Fruit fly (Drosophila melanogaster) whole organism, embryonic: ENCODE results near the gene CG32295.

Source experiments
- ATbp ChIP-seq: fragments of 200-800 bp; sonication (Bioruptor generic); optimal IDR thresholded peaks from 2 replicates; lab custom pipeline; 2017; ENCODE audit warnings: missing biosample characterization, mild to moderate bottlenecking, missing genetic modification characterization, missing genetic modification reagents
- Ada2b ChIP-seq: fragments of 200-800 bp; sonication (Bioruptor generic); IDR thresholded peaks from 2 replicates; pipeline ENCODE4 v1.3.6; 2022; ENCODE audit warnings: missing biosample characterization, missing genetic modification characterization
- CG10979 ChIP-seq: fragments of 200-800 bp; sonication (Bioruptor generic); optimal IDR thresholded peaks from 2 replicates; lab custom pipeline; 2018; ENCODE audit warnings: missing biosample characterization, mild to moderate bottlenecking, missing genetic modification characterization, moderate library complexity
- CG11504 ChIP-seq: fragments of 200-800 bp; sonication (Bioruptor generic); optimal IDR thresholded peaks from 3 replicates; lab custom pipeline; 2019; ENCODE audit warnings: missing biosample characterization, mild to moderate bottlenecking, missing genetic modification characterization, moderate library complexity
- CG15601 ChIP-seq: fragments of 200-800 bp; sonication (Bioruptor generic); optimal IDR thresholded peaks from 3 replicates; lab custom pipeline; 2019; ENCODE audit warnings: missing biosample characterization, mild to moderate bottlenecking, missing genetic modification characterization, moderate library complexity
- CG16779 ChIP-seq: fragments of 200-800 bp; sonication (Bioruptor generic); IDR thresholded peaks from 2 replicates; pipeline ENCODE4 v1.3.6; 2022; ENCODE audit warnings: missing biosample characterization, missing genetic modification characterization
- CG16813 ChIP-seq: fragments of 200-800 bp; sonication (Bioruptor generic); IDR thresholded peaks from 3 replicates; pipeline ENCODE4 v1.3.6; 2022; ENCODE audit warnings: missing biosample characterization, missing genetic modification characterization; ENCODE audit not compliant: partially characterized antibody
- CG16863 ChIP-seq: fragments of 200-800 bp; sonication (Bioruptor generic); optimal IDR thresholded peaks from 3 replicates; lab custom pipeline; 2016; ENCODE audit warnings: missing biosample characterization, missing genetic modification characterization
- CG17359 ChIP-seq: fragments of 200-800 bp; sonication (Bioruptor generic); optimal IDR thresholded peaks from 3 replicates; lab custom pipeline; 2018; ENCODE audit warnings: missing biosample characterization, mild to moderate bottlenecking, missing genetic modification characterization, moderate library complexity
- CG31388 ChIP-seq: fragments of 200-800 bp; sonication (Bioruptor generic); optimal IDR thresholded peaks from 2 replicates; lab custom pipeline; 2016; ENCODE audit warnings: missing biosample characterization, missing genetic modification characterization
- CG32767 ChIP-seq: fragments of 200-800 bp; sonication (Bioruptor generic); IDR thresholded peaks from 2 replicates; pipeline ENCODE4 v1.3.6; 2022; ENCODE audit warnings: missing biosample characterization, missing genetic modification characterization
- CG3407 ChIP-seq: fragments of 200-800 bp; sonication (Bioruptor generic); optimal IDR thresholded peaks from 2 replicates; lab custom pipeline; 2018; ENCODE audit warnings: missing biosample characterization, mild to moderate bottlenecking, missing genetic modification characterization
- CG42726 ChIP-seq: fragments of 200-800 bp; sonication (Bioruptor generic); IDR thresholded peaks from 2 replicates; pipeline ENCODE4 v1.3.6; 2022; ENCODE audit warnings: missing biosample characterization, missing genetic modification characterization; ENCODE audit not compliant: partially characterized antibody
- CG6654 ChIP-seq: fragments of 200-800 bp; sonication (Bioruptor generic); optimal IDR thresholded peaks from 2 replicates; lab custom pipeline; 2017; ENCODE audit warnings: missing biosample characterization, mild to moderate bottlenecking, missing genetic modification characterization
- CoRest ChIP-seq: fragments of 200-800 bp; sonication (Bioruptor generic); optimal IDR thresholded peaks from 3 replicates; lab custom pipeline; 2018; ENCODE audit warnings: missing biosample characterization, mild to moderate bottlenecking, missing genetic modification characterization, moderate library complexity
- Deaf1 ChIP-seq: fragments of 200-800 bp; optimal IDR thresholded peaks from 3 replicates; lab custom pipeline; 2019; ENCODE audit warnings: missing biosample characterization, mild to moderate bottlenecking, missing genetic modification characterization, moderate library complexity
- Dek ChIP-seq: fragments of 200-800 bp; sonication (Bioruptor generic); optimal IDR thresholded peaks from 3 replicates; lab custom pipeline; 2019; ENCODE audit warnings: missing biosample characterization, mild to moderate bottlenecking, missing genetic modification characterization, moderate library complexity
- Ets97D ChIP-seq: fragments of 200-800 bp; sonication (Bioruptor generic); optimal IDR thresholded peaks from 3 replicates; lab custom pipeline; 2016; ENCODE audit warnings: missing biosample characterization, missing genetic modification characterization
- Gug ChIP-seq: fragments of 200-800 bp; sonication (Bioruptor generic); IDR thresholded peaks from 4 replicates; pipeline ENCODE4 v1.3.6; 2022; ENCODE audit warnings: missing biosample characterization, missing genetic modification characterization
- HLH4C ChIP-seq: fragments of 200-800 bp; sonication (Bioruptor generic); IDR thresholded peaks from 3 replicates; pipeline ENCODE4 v1.3.6; 2022; ENCODE audit warnings: missing biosample characterization, missing genetic modification characterization; ENCODE audit not compliant: partially characterized antibody
- Hr51 ChIP-seq, 2 experiments: fragments of 200-800 bp; sonication (Bioruptor generic); optimal IDR thresholded peaks; 2 replicates in 1 of 2; 3 replicates in 1 of 2; lab custom pipeline; 2016 to 2018; ENCODE audit warnings: missing biosample characterization in 2 of 2, missing genetic modification characterization in 2 of 2, mild to moderate bottlenecking in 1 of 2, moderate library complexity in 1 of 2
- Lpt ChIP-seq: fragments of >200 bp; optimal IDR thresholded peaks from 2 replicates; lab custom pipeline; 2018; ENCODE audit warnings: missing biosample characterization, missing genetic modification characterization
- Opbp ChIP-seq: fragments of 200-800 bp; sonication (Bioruptor generic); IDR thresholded peaks from 3 replicates; pipeline ENCODE4 v1.3.6; 2022; ENCODE audit warnings: missing biosample characterization, missing genetic modification characterization; ENCODE audit not compliant: partially characterized antibody
- PHDP ChIP-seq: fragments of 200-800 bp; sonication (Bioruptor generic); optimal IDR thresholded peaks from 3 replicates; lab custom pipeline; 2018; ENCODE audit warnings: missing biosample characterization, mild to moderate bottlenecking, missing genetic modification characterization, moderate library complexity
- Poxn ChIP-seq: fragments of 200-800 bp; sonication (Bioruptor generic); IDR thresholded peaks from 2 replicates; pipeline ENCODE4 v1.3.6; 2022; ENCODE audit warnings: missing biosample characterization, missing genetic modification characterization
- Sox102F ChIP-seq: fragments of 200-800 bp; sonication (Bioruptor generic); optimal IDR thresholded peaks from 2 replicates; lab custom pipeline; 2018; ENCODE audit warnings: missing biosample characterization, mild to moderate bottlenecking, missing genetic modification characterization, moderate library complexity
- Sry-δ ChIP-seq: fragments of 200-800 bp; sonication (Bioruptor generic); optimal IDR thresholded peaks from 2 replicates; lab custom pipeline; 2016; ENCODE audit warnings: missing biosample characterization, missing genetic modification characterization
- al ChIP-seq: fragments of 200-800 bp; sonication (Bioruptor generic); IDR thresholded peaks from 2 replicates; pipeline ENCODE4 v1.3.6; 2022; ENCODE audit warnings: missing biosample characterization, missing genetic modification characterization
- ap ChIP-seq: fragments of 200-800 bp; sonication (Bioruptor generic); IDR thresholded peaks from 2 replicates; pipeline ENCODE4 v1.3.6; 2022; ENCODE audit warnings: missing biosample characterization, missing genetic modification characterization
- ara ChIP-seq: fragments of 200-800 bp; sonication (Bioruptor generic); IDR thresholded peaks from 2 replicates; pipeline ENCODE4 v1.3.6; 2022; ENCODE audit warnings: missing biosample characterization, missing genetic modification characterization
- az2 ChIP-seq: fragments of 200-800 bp; sonication (Bioruptor generic); optimal IDR thresholded peaks from 3 replicates; lab custom pipeline; 2016; ENCODE audit warnings: missing biosample characterization, missing genetic modification characterization
- bbx ChIP-seq: fragments of 200-800 bp; sonication (Bioruptor generic); IDR thresholded peaks from 2 replicates; pipeline ENCODE4 v1.3.6; 2022; ENCODE audit warnings: missing biosample characterization, missing genetic modification characterization; ENCODE audit not compliant: partially characterized antibody
- corto ChIP-seq: fragments of 200-800 bp; sonication (Bioruptor generic); optimal IDR thresholded peaks from 2 replicates; lab custom pipeline; 2016; ENCODE audit warnings: missing biosample characterization, mild to moderate bottlenecking, missing genetic modification characterization, moderate library complexity
- crc ChIP-seq: fragments of 200-800 bp; sonication (Bioruptor generic); optimal IDR thresholded peaks from 2 replicates; lab custom pipeline; 2016; ENCODE audit warnings: missing biosample characterization, missing genetic modification characterization
- gcm ChIP-seq: fragments of 200-800 bp; sonication (Bioruptor generic); optimal IDR thresholded peaks from 2 replicates; lab custom pipeline; 2019; ENCODE audit warnings: missing biosample characterization, mild to moderate bottlenecking, missing genetic modification characterization, moderate library complexity
- hkb ChIP-seq, 2 experiments: fragments of 200-800 bp in 1 of 2; fragments of >200 bp in 1 of 2; sonication (Bioruptor generic) in 1 of 2; IDR thresholded peaks in 1 of 2; optimal IDR thresholded peaks in 1 of 2; 2 replicates each; pipeline versions ENCODE4 v1.3.6 to Lab custom; 2017 to 2022; ENCODE audit warnings: missing biosample characterization in 1 of 2, missing genetic modification characterization in 1 of 2
- insv ChIP-seq, 2 experiments: fragments of 200-800 bp; sonication (Bioruptor generic); optimal IDR thresholded peaks; 3 replicates each; lab custom pipeline; 2016 to 2018; ENCODE audit warnings: missing biosample characterization in 2 of 2, missing genetic modification characterization in 2 of 2
- klu ChIP-seq: fragments of 200-800 bp; sonication (Bioruptor generic); IDR thresholded peaks from 2 replicates; pipeline ENCODE4 v1.3.6; 2022; ENCODE audit warnings: missing biosample characterization, missing genetic modification characterization
- lmd ChIP-seq: fragments of 200-800 bp; sonication (Bioruptor generic); IDR thresholded peaks from 2 replicates; pipeline ENCODE4 v1.3.6; 2022; ENCODE audit warnings: missing biosample characterization, missing genetic modification characterization
- lola ChIP-seq, 3 experiments: fragments of >200 bp in 2 of 3; fragments of 200-800 bp in 1 of 3; sonication (Bioruptor generic) in 1 of 3; optimal IDR thresholded peaks; 2 replicates each; lab custom pipeline; 2017 to 2019; ENCODE audit warnings: missing biosample characterization in 3 of 3, missing genetic modification characterization in 3 of 3, mild to moderate bottlenecking in 1 of 3, moderate library complexity in 1 of 3
- peb ChIP-seq: fragments of 200-800 bp; sonication (Bioruptor generic); IDR thresholded peaks from 2 replicates; pipeline ENCODE4 v1.3.6; 2022; ENCODE audit warnings: missing biosample characterization, missing genetic modification characterization
- rib ChIP-seq: fragments of 200-800 bp; sonication (Bioruptor generic); IDR thresholded peaks from 2 replicates; pipeline ENCODE4 v1.3.6; 2022; ENCODE audit warnings: missing biosample characterization, missing genetic modification characterization
- shn ChIP-seq: fragments of 200-800 bp; sonication (Bioruptor generic); optimal IDR thresholded peaks from 3 replicates; lab custom pipeline; 2016; ENCODE audit warnings: missing biosample characterization, missing genetic modification characterization
- sisA ChIP-seq: fragments of 200-800 bp; sonication (Bioruptor generic); IDR thresholded peaks from 2 replicates; pipeline ENCODE4 v1.3.6; 2022; ENCODE audit warnings: missing biosample characterization, missing genetic modification characterization
- tin ChIP-seq: fragments of 200-800 bp; sonication (Bioruptor generic); optimal IDR thresholded peaks from 3 replicates; lab custom pipeline; 2016; ENCODE audit warnings: missing biosample characterization, missing genetic modification characterization
- tna ChIP-seq: fragments of 200-800 bp; sonication (Bioruptor generic); IDR thresholded peaks from 2 replicates; pipeline ENCODE4 v1.3.6; 2022; ENCODE audit warnings: missing biosample characterization, missing genetic modification characterization; ENCODE audit not compliant: partially characterized antibody
- usp ChIP-seq: fragments of >200 bp; optimal IDR thresholded peaks from 2 replicates; lab custom pipeline; 2017; ENCODE audit warnings: missing biosample characterization, missing genetic modification characterization
- vvl ChIP-seq: fragments of 200-800 bp; sonication (Bioruptor generic); IDR thresholded peaks from 2 replicates; pipeline ENCODE4 v1.3.6; 2022; ENCODE audit warnings: missing biosample characterization, missing genetic modification characterization
- wor ChIP-seq: fragments of 200-800 bp; sonication (Bioruptor generic); IDR thresholded peaks from 2 replicates; pipeline ENCODE4 v1.3.6; 2022; ENCODE audit warnings: missing biosample characterization, missing genetic modification characterization
- zf30C ChIP-seq: fragments of 200-800 bp; sonication (Bioruptor generic); optimal IDR thresholded peaks from 3 replicates; lab custom pipeline; 2018; ENCODE audit warnings: missing biosample characterization, mild to moderate bottlenecking, missing genetic modification characterization

The CG32295 gene

dm6 chr3L:2486493-2486892, 40.3 kb downstream of the CG32295 start (continued):
- peak; percentile 57 for TF ChIP-seq CG11504 (tag; lab: Kevin White, UChicago)
- no peak for TF ChIP-seq CG16779
- TF ChIP-seq al (GFP tag; lab: Robert Waterston, UW), result no peak
- TF ChIP-seq CG15601 (tag; lab: Kevin White, UChicago), result no peak
- peak; percentile 22 for TF ChIP-seq CG17359
- TF ChIP-seq corto (GFP tag; lab: Kevin White, UChicago), result no peak
- TF ChIP-seq CG16863 (GFP tag; lab: Kevin White, UChicago), result no peak
- TF ChIP-seq hkb (optimal IDR thresholded peaks at IDR 0.05; lab: Kevin White, UChicago), result no peak
- TF ChIP-seq hkb (GFP tag; IDR thresholded peaks at IDR 0.05; lab: Robert Waterston, UW), result 0 out of 2 replicates have a peak, but pooled peaks have one; percentile 30
- no peak for TF ChIP-seq Sry-δ (GFP tag; lab: Kevin White, UChicago)
- TF ChIP-seq CG3407 (GFP tag; lab: Kevin White, UChicago), result no peak
- TF ChIP-seq sisA (GFP tag; lab: Robert Waterston, UW), result 0 out of 2 replicates have a peak, but pooled peaks have one; percentile 21
- TF ChIP-seq Poxn (GFP tag; lab: Robert Waterston, UW), result no peak
- TF ChIP-seq tin, result peak; percentile 40
- TF ChIP-seq PHDP (tag; lab: Kevin White, UChicago), result no peak
- no peak for TF ChIP-seq lola (GFP tag; optimal IDR thresholded peaks at IDR 0.05; lab: Kevin White, UChicago)
- no peak for TF ChIP-seq Lpt (GFP tag; lab: Kevin White, UChicago)
- TF ChIP-seq lmd (GFP tag; lab: Robert Waterston, UW), result no peak
- no peak for TF ChIP-seq CoRest (tag; lab: Kevin White, UChicago)
- no peak for TF ChIP-seq crc (GFP tag; lab: Kevin White, UChicago)
- peak; percentile 12 for TF ChIP-seq Sox102F (GFP tag; lab: Kevin White, UChicago)
- TF ChIP-seq az2, result no peak
- TF ChIP-seq usp, result no peak
- no peak for TF ChIP-seq CG16813 (GFP tag; lab: Robert Waterston, UW)
- TF ChIP-seq bbx (GFP tag; lab: Robert Waterston, UW), result no peak
- no peak for TF ChIP-seq CG31388 (GFP tag; lab: Kevin White, UChicago)
- TF ChIP-seq CG10979 (tag; lab: Kevin White, UChicago), result peak; percentile 17
- no peak for TF ChIP-seq Opbp (GFP tag; lab: Robert Waterston, UW)
- TF ChIP-seq insv (GFP tag; optimal IDR thresholded peaks at IDR 0.05; lab: Kevin White, UChicago), result no peak
- TF ChIP-seq tna (GFP tag; lab: Robert Waterston, UW), result no peak
- TF ChIP-seq Ets97D (GFP tag; lab: Kevin White, UChicago), result peak; percentile 0
- TF ChIP-seq vvl (GFP tag; lab: Robert Waterston, UW), result 0 out of 2 replicates have a peak, but pooled peaks have one; percentile 29
- no peak for TF ChIP-seq CG32767
- no peak for TF ChIP-seq CG42726 (GFP tag; lab: Robert Waterston, UW)
- peak in 1 of 2 experiments; percentile 16 for TF ChIP-seq Hr51 (GFP tag; optimal IDR thresholded peaks at IDR 0.05; lab: Kevin White, UChicago)
- no peak for TF ChIP-seq ara (GFP tag; lab: Robert Waterston, UW)
- TF ChIP-seq ATbp (GFP tag; lab: Kevin White, UChicago), result no peak
- TF ChIP-seq wor (GFP tag; lab: Robert Waterston, UW), result no peak
- no peak for TF ChIP-seq Deaf1 (tag; lab: Kevin White, UChicago)
- TF ChIP-seq zf30C (GFP tag; lab: Kevin White, UChicago), result peak; percentile 50
- no peak for TF ChIP-seq klu (GFP tag; lab: Robert Waterston, UW)
- no peak for TF ChIP-seq gcm
- TF ChIP-seq ap, result no peak
- TF ChIP-seq peb (GFP tag; lab: Robert Waterston, UW), result no peak
- TF ChIP-seq shn (GFP tag; lab: Kevin White, UChicago), result no peak
- TF ChIP-seq rib (GFP tag; lab: Robert Waterston, UW), result no peak
- no peak for TF ChIP-seq HLH4C
- no peak for TF ChIP-seq CG6654 (GFP tag; lab: Kevin White, UChicago)
- TF ChIP-seq Gug, result no peak
- no peak for TF ChIP-seq Dek (tag; lab: Kevin White, UChicago)
- TF ChIP-seq Ada2b, result peak; percentile 32; the same call in 1 of the 2 replicates
